Fruit fly (Drosophila melanogaster) whole organism, embryonic: Measurements from ENCODE around the gene CG17646.
A peak's percentile ranks its signal among the peaks of the same experiment; 100 is the strongest.

ENCODE experiments used
- Asciz ChIP-seq: fragments of 200-800 bp; sonication (Bioruptor generic); optimal IDR thresholded peaks from 2 replicates; lab custom pipeline; 2017; ENCODE audit warnings: missing biosample characterization, mild to moderate bottlenecking, missing genetic modification characterization, missing genetic modification reagents
- CG10147 ChIP-seq: fragments of 200-800 bp; sonication (Bioruptor generic); optimal IDR thresholded peaks from 2 replicates; lab custom pipeline; 2019; ENCODE audit warnings: missing biosample characterization, mild to moderate bottlenecking, missing genetic modification characterization, moderate library complexity
- CG10274 ChIP-seq: fragments of 200-800 bp; sonication (Bioruptor generic); optimal IDR thresholded peaks from 3 replicates; lab custom pipeline; 2017; ENCODE audit warnings: missing biosample characterization, mild to moderate bottlenecking, missing genetic modification characterization
- CG12769 ChIP-seq: fragments of 200-800 bp; sonication (Bioruptor generic); optimal IDR thresholded peaks from 2 replicates; lab custom pipeline; 2019; ENCODE audit warnings: missing biosample characterization, mild to moderate bottlenecking, missing genetic modification characterization, moderate library complexity
- CG12942 ChIP-seq: fragments of 200-800 bp; sonication (Bioruptor generic); optimal IDR thresholded peaks from 3 replicates; lab custom pipeline; 2016; ENCODE audit warnings: missing biosample characterization, missing genetic modification characterization
- CG13287 ChIP-seq: fragments of 200-800 bp; sonication (Bioruptor generic); IDR thresholded peaks from 2 replicates; pipeline ENCODE4 v1.3.6; 2022; ENCODE audit warnings: missing biosample characterization, missing genetic modification characterization; ENCODE audit not compliant: partially characterized antibody
- CG13894 ChIP-seq: fragments of 200-800 bp; sonication (Bioruptor generic); optimal IDR thresholded peaks from 3 replicates; lab custom pipeline; 2018; ENCODE audit warnings: missing biosample characterization, mild to moderate bottlenecking, missing genetic modification characterization, moderate library complexity
- CG15011 ChIP-seq: fragments of 200-800 bp; sonication (Bioruptor generic); optimal IDR thresholded peaks from 3 replicates; lab custom pipeline; 2018; ENCODE audit warnings: missing biosample characterization, mild to moderate bottlenecking, missing genetic modification characterization
- CG15479 ChIP-seq: fragments of 200-800 bp; sonication (Bioruptor generic); optimal IDR thresholded peaks from 3 replicates; lab custom pipeline; 2019; ENCODE audit warnings: missing biosample characterization, mild to moderate bottlenecking, missing genetic modification characterization, moderate library complexity
- CG15514 ChIP-seq: fragments of 200-800 bp; sonication (Bioruptor generic); optimal IDR thresholded peaks from 3 replicates; lab custom pipeline; 2017; ENCODE audit warnings: missing biosample characterization, missing genetic modification characterization, mild to moderate bottlenecking, moderate library complexity, missing genetic modification reagents
- CG17359 ChIP-seq: fragments of 200-800 bp; sonication (Bioruptor generic); optimal IDR thresholded peaks from 3 replicates; lab custom pipeline; 2018; ENCODE audit warnings: missing biosample characterization, mild to moderate bottlenecking, missing genetic modification characterization, moderate library complexity
- CG17385 ChIP-seq: fragments of 200-800 bp; sonication (Bioruptor generic); optimal IDR thresholded peaks from 3 replicates; lab custom pipeline; 2018; ENCODE audit warnings: missing biosample characterization, mild to moderate bottlenecking, missing genetic modification characterization
- CG17568 ChIP-seq: fragments of 200-800 bp; sonication (Bioruptor generic); optimal IDR thresholded peaks from 2 replicates; lab custom pipeline; 2018; ENCODE audit warnings: missing biosample characterization, mild to moderate bottlenecking, missing genetic modification characterization, moderate library complexity
- CG18599 ChIP-seq: fragments of 200-800 bp; sonication (Bioruptor generic); optimal IDR thresholded peaks from 3 replicates; lab custom pipeline; 2017; ENCODE audit warnings: missing biosample characterization, missing genetic modification characterization, mild to moderate bottlenecking, moderate library complexity, missing genetic modification reagents
- CG2199 ChIP-seq: fragments of 200-800 bp; sonication (Bioruptor generic); IDR thresholded peaks from 3 replicates; pipeline ENCODE4 v1.3.6; 2022; ENCODE audit warnings: missing biosample characterization, missing genetic modification characterization
- CG2678 ChIP-seq: fragments of 200-800 bp; sonication (Bioruptor generic); optimal IDR thresholded peaks from 3 replicates; lab custom pipeline; 2019; ENCODE audit warnings: missing biosample characterization, mild to moderate bottlenecking, missing genetic modification characterization, moderate library complexity
- CG4617 ChIP-seq: fragments of 200-800 bp; sonication (Bioruptor generic); optimal IDR thresholded peaks from 3 replicates; lab custom pipeline; 2016; ENCODE audit warnings: missing biosample characterization, missing genetic modification characterization, borderline replicate concordance
- CG7839 ChIP-seq: fragments of 200-800 bp; sonication (Bioruptor generic); optimal IDR thresholded peaks from 3 replicates; lab custom pipeline; 2018; ENCODE audit warnings: missing biosample characterization, mild to moderate bottlenecking, missing genetic modification characterization, moderate library complexity
- CG9727 ChIP-seq: fragments of 200-800 bp; sonication (Bioruptor generic); optimal IDR thresholded peaks from 3 replicates; lab custom pipeline; 2017; ENCODE audit warnings: missing biosample characterization, mild to moderate bottlenecking, missing genetic modification characterization
- E2f2 ChIP-seq: fragments of 200-800 bp; sonication (Bioruptor generic); IDR thresholded peaks from 2 replicates; pipeline ENCODE4 v1.3.6; 2022; ENCODE audit warnings: missing biosample characterization, missing genetic modification characterization
- Hr39 ChIP-seq: fragments of >200 bp; optimal IDR thresholded peaks from 2 replicates; lab custom pipeline; 2017
- Lpt ChIP-seq: fragments of >200 bp; optimal IDR thresholded peaks from 2 replicates; lab custom pipeline; 2018; ENCODE audit warnings: missing biosample characterization, missing genetic modification characterization
- Oli ChIP-seq: fragments of 200-800 bp; sonication (Bioruptor generic); optimal IDR thresholded peaks from 2 replicates; lab custom pipeline; 2018; ENCODE audit warnings: missing biosample characterization, mild to moderate bottlenecking, missing genetic modification characterization, moderate library complexity
- PHDP ChIP-seq: fragments of 200-800 bp; sonication (Bioruptor generic); optimal IDR thresholded peaks from 3 replicates; lab custom pipeline; 2018; ENCODE audit warnings: missing biosample characterization, mild to moderate bottlenecking, missing genetic modification characterization, moderate library complexity
- Pdp1 ChIP-seq, 2 experiments: fragments of 200-800 bp; sonication (Bioruptor generic); optimal IDR thresholded peaks; 3 replicates each; lab custom pipeline; 2016; ENCODE audit warnings: missing biosample characterization in 2 of 2, missing genetic modification characterization in 2 of 2, mild to moderate bottlenecking in 1 of 2, moderate library complexity in 1 of 2
- Poxn ChIP-seq: fragments of 200-800 bp; sonication (Bioruptor generic); IDR thresholded peaks from 2 replicates; pipeline ENCODE4 v1.3.6; 2022; ENCODE audit warnings: missing biosample characterization, missing genetic modification characterization
- Six4 ChIP-seq: fragments of 200-800 bp; sonication (Bioruptor generic); optimal IDR thresholded peaks from 2 replicates; lab custom pipeline; 2016; ENCODE audit warnings: missing biosample characterization, missing genetic modification characterization
- Spps ChIP-seq: fragments of 200-800 bp; sonication (Bioruptor generic); optimal IDR thresholded peaks from 2 replicates; lab custom pipeline; 2018; ENCODE audit warnings: missing biosample characterization, mild to moderate bottlenecking, missing genetic modification characterization
- Taf1 ChIP-seq: fragments of 200-800 bp; sonication (Bioruptor generic); IDR thresholded peaks from 2 replicates; pipeline ENCODE4 v1.3.6; 2022; ENCODE audit warnings: missing biosample characterization, missing genetic modification characterization
- al ChIP-seq: fragments of 200-800 bp; sonication (Bioruptor generic); IDR thresholded peaks from 2 replicates; pipeline ENCODE4 v1.3.6; 2022; ENCODE audit warnings: missing biosample characterization, missing genetic modification characterization
- aop ChIP-seq: fragments of 200-800 bp; sonication (Bioruptor generic); IDR thresholded peaks from 2 replicates; pipeline ENCODE4 v1.3.6; 2022; ENCODE audit warnings: missing biosample characterization, missing genetic modification characterization
- ase ChIP-seq: fragments of 200-800 bp; sonication (Bioruptor generic); IDR thresholded peaks from 3 replicates; pipeline ENCODE4 v1.3.6; 2022; ENCODE audit warnings: missing biosample characterization, missing genetic modification characterization
- bowl ChIP-seq: fragments of 200-800 bp; sonication (Bioruptor generic); IDR thresholded peaks from 2 replicates; pipeline ENCODE4 v1.3.6; 2022; ENCODE audit warnings: missing biosample characterization, missing genetic modification characterization
- bsh ChIP-seq, 2 experiments: fragments of 200-800 bp; sonication (Bioruptor generic); optimal IDR thresholded peaks; 2 replicates each; lab custom pipeline; 2017 to 2018; ENCODE audit warnings: mild to moderate bottlenecking in 2 of 2, missing biosample characterization in 2 of 2, missing genetic modification characterization in 2 of 2, moderate library complexity in 1 of 2
- chinmo ChIP-seq: fragments of 200-800 bp; sonication (Bioruptor generic); IDR thresholded peaks from 4 replicates; pipeline ENCODE4 v1.3.6; 2022; ENCODE audit warnings: missing biosample characterization, missing genetic modification characterization; ENCODE audit not compliant: partially characterized antibody
- dmrt11E ChIP-seq: fragments of 200-800 bp; sonication (Bioruptor generic); optimal IDR thresholded peaks from 3 replicates; lab custom pipeline; 2018; ENCODE audit warnings: missing biosample characterization, mild to moderate bottlenecking, missing genetic modification characterization, moderate library complexity
- fd3F ChIP-seq: fragments of 200-800 bp; sonication (Bioruptor generic); optimal IDR thresholded peaks from 2 replicates; lab custom pipeline; 2018; ENCODE audit warnings: missing biosample characterization, mild to moderate bottlenecking, missing genetic modification characterization, moderate library complexity
- gro ChIP-seq: fragments of 200-800 bp; sonication (Bioruptor generic); optimal IDR thresholded peaks from 2 replicates; lab custom pipeline; 2016; ENCODE audit warnings: missing biosample characterization, missing genetic modification characterization
- ind ChIP-seq: fragments of 200-800 bp; sonication (Bioruptor generic); optimal IDR thresholded peaks from 3 replicates; lab custom pipeline; 2016; ENCODE audit warnings: missing biosample characterization, missing genetic modification characterization
- insv ChIP-seq, 2 experiments: fragments of 200-800 bp; sonication (Bioruptor generic); optimal IDR thresholded peaks; 3 replicates each; lab custom pipeline; 2016 to 2018; ENCODE audit warnings: missing biosample characterization in 2 of 2, missing genetic modification characterization in 2 of 2
- lab ChIP-seq: fragments of 200-800 bp; sonication (Bioruptor generic); optimal IDR thresholded peaks from 3 replicates; lab custom pipeline; 2017; ENCODE audit warnings: missing biosample characterization, missing genetic modification characterization, mild to moderate bottlenecking, moderate library complexity, missing genetic modification reagents
- pros ChIP-seq: fragments of 200-800 bp; sonication (Bioruptor generic); optimal IDR thresholded peaks from 3 replicates; lab custom pipeline; 2019; ENCODE audit warnings: missing biosample characterization, mild to moderate bottlenecking, missing genetic modification characterization, moderate library complexity
- ro ChIP-seq: fragments of 200-800 bp; sonication (Bioruptor generic); IDR thresholded peaks from 2 replicates; pipeline ENCODE4 v1.3.6; 2022; ENCODE audit warnings: missing biosample characterization, missing genetic modification characterization
- schlank ChIP-seq: fragments of 200-800 bp; sonication (Bioruptor generic); optimal IDR thresholded peaks from 2 replicates; lab custom pipeline; 2018; ENCODE audit warnings: missing biosample characterization, mild to moderate bottlenecking, missing genetic modification characterization
- seq ChIP-seq: fragments of 200-800 bp; sonication (Bioruptor generic); IDR thresholded peaks from 2 replicates; pipeline ENCODE4 v1.3.6; 2022; ENCODE audit warnings: missing biosample characterization, missing genetic modification characterization
- sima ChIP-seq: fragments of 200-800 bp; sonication (Bioruptor generic); optimal IDR thresholded peaks from 2 replicates; lab custom pipeline; 2016; ENCODE audit warnings: missing biosample characterization, missing genetic modification characterization
- sob ChIP-seq: fragments of 200-800 bp; sonication (Bioruptor generic); IDR thresholded peaks from 2 replicates; pipeline ENCODE4 v1.3.6; 2022; ENCODE audit warnings: missing biosample characterization, missing genetic modification characterization
- unc-4 ChIP-seq: fragments of 200-800 bp; sonication (Bioruptor generic); IDR thresholded peaks from 2 replicates; pipeline ENCODE4 v1.3.6; 2022; ENCODE audit warnings: missing biosample characterization, missing genetic modification characterization; ENCODE audit not compliant: partially characterized antibody
- unpg ChIP-seq: fragments of 200-800 bp; sonication (Bioruptor generic); optimal IDR thresholded peaks from 3 replicates; lab custom pipeline; 2018; ENCODE audit warnings: missing biosample characterization, mild to moderate bottlenecking, missing genetic modification characterization, moderate library complexity
- vnd ChIP-seq: fragments of 200-800 bp; sonication (Bioruptor generic); IDR thresholded peaks from 3 replicates; pipeline ENCODE4 v1.3.6; 2022; ENCODE audit warnings: missing biosample characterization, missing genetic modification characterization; ENCODE audit not compliant: partially characterized antibody

The CG17646 gene

dm6 chr2L:1735133-1735532, 2.8 kb downstream of the CG17646 start (continued):
- TF ChIP-seq CG2199 (GFP tag; lab: Robert Waterston, UW) (no peak), vnd (no peak), Six4 (GFP tag; lab: Kevin White, UChicago) (no peak), CG9727 (GFP tag; lab: Kevin White, UChicago) (no peak), CG10274 (GFP tag; lab: Kevin White, UChicago) (no peak), CG12942 (GFP tag; lab: Kevin White, UChicago) (no peak), schlank (tag; lab: Kevin White, UChicago) (peak; percentile 13), CG17359 (peak; percentile 10), CG13894 (peak; percentile 38), CG7839 (tag; lab: Kevin White, UChicago) (no peak), CG15514 (GFP tag; lab: Kevin White, UChicago) (no peak), CG17385 (GFP tag; lab: Kevin White, UChicago) (no peak), unc-4 (GFP tag; lab: Robert Waterston, UW) (no peak), Poxn (GFP tag; lab: Robert Waterston, UW) (no peak), Pdp1 (GFP tag; optimal IDR thresholded peaks at IDR 0.05; lab: Kevin White, UChicago) (no peak), gro (GFP tag; lab: Kevin White, UChicago) (no peak), bsh (GFP tag; optimal IDR thresholded peaks at IDR 0.05; lab: Kevin White, UChicago) (peak in 1 of 2 experiments; percentile 39), CG15479 (GFP tag; lab: Kevin White, UChicago) (no peak), insv (GFP tag; optimal IDR thresholded peaks at IDR 0.05; lab: Kevin White, UChicago) (no peak), seq (GFP tag; lab: Robert Waterston, UW) (no peak), ro (GFP tag; lab: Robert Waterston, UW) (no peak), Asciz (GFP tag; lab: Kevin White, UChicago) (peak; percentile 18), PHDP (tag; lab: Kevin White, UChicago) (peak; percentile 9), Taf1 (GFP tag; lab: Robert Waterston, UW) (no peak), CG10147 (no peak), al (GFP tag; lab: Robert Waterston, UW) (no peak), bowl (GFP tag; lab: Robert Waterston, UW) (no peak), E2f2 (GFP tag; lab: Robert Waterston, UW) (no peak), sima (GFP tag; lab: Kevin White, UChicago) (no peak), pros (GFP tag; lab: Kevin White, UChicago) (no peak), sob (GFP tag; lab: Robert Waterston, UW) (no peak), ind (GFP tag; lab: Kevin White, UChicago) (no peak), Spps (tag; lab: Kevin White, UChicago) (no peak), Lpt (GFP tag; lab: Kevin White, UChicago) (no peak), CG13287 (no peak), CG2678 (tag; lab: Kevin White, UChicago) (peak; percentile 17), ase (GFP tag; lab: Robert Waterston, UW) (no peak), CG15011 (GFP tag; lab: Kevin White, UChicago) (no peak), aop (GFP tag; lab: Robert Waterston, UW) (no peak), Hr39 (lab: Kevin White, UChicago) (no peak), fd3F (no peak), lab (GFP tag; lab: Kevin White, UChicago) (peak; percentile 33), unpg (GFP tag; lab: Kevin White, UChicago) (peak; percentile 22), CG12769 (tag; lab: Kevin White, UChicago) (peak; percentile 1), CG17568 (GFP tag; lab: Kevin White, UChicago) (peak; percentile 58), CG18599 (GFP tag; lab: Kevin White, UChicago) (no peak), chinmo (GFP tag; lab: Robert Waterston, UW) (0 out of 4 replicates have a peak, but pooled peaks have one; percentile 50), Oli (tag; lab: Kevin White, UChicago) (no peak), dmrt11E (no peak), CG4617 (no peak)
